Fruit fly (Drosophila melanogaster) whole organism, prepupa: ENCODE results near the gene Dph1.
A peak's percentile ranks its signal among the peaks of the same experiment; 100 is the strongest.

ENCODE experiments used
- Blimp-1 ChIP-seq: fragments of 200-800 bp; sonication (Bioruptor generic); optimal IDR thresholded peaks from 3 replicates; lab custom pipeline; 2017; ENCODE audit warnings: missing biosample characterization, missing genetic modification characterization, mild to moderate bottlenecking, moderate library complexity, missing genetic modification reagents
- CG10631 ChIP-seq: fragments of 200-800 bp; sonication (Bioruptor generic); optimal IDR thresholded peaks from 2 replicates; lab custom pipeline; 2016; ENCODE audit warnings: missing biosample characterization, missing genetic modification characterization
- CG10669 ChIP-seq: fragments of 200-800 bp; sonication (Bioruptor generic); optimal IDR thresholded peaks from 3 replicates; lab custom pipeline; 2018; ENCODE audit warnings: missing biosample characterization, mild to moderate bottlenecking, missing genetic modification characterization, moderate library complexity
- CG11294 ChIP-seq: fragments of 200-800 bp; sonication (Bioruptor generic); IDR thresholded peaks from 2 replicates; pipeline ENCODE4 v1.3.6; 2022; ENCODE audit warnings: missing biosample characterization, missing genetic modification characterization
- CG11762 ChIP-seq: fragments of 200-800 bp; sonication (Bioruptor generic); optimal IDR thresholded peaks from 3 replicates; lab custom pipeline; 2016; ENCODE audit warnings: missing biosample characterization, missing genetic modification characterization; ENCODE audit not compliant: insufficient read depth
- CG11902 ChIP-seq: fragments of 200-800 bp; sonication (Bioruptor generic); optimal IDR thresholded peaks from 3 replicates; lab custom pipeline; 2016; ENCODE audit warnings: missing biosample characterization, missing genetic modification characterization
- CG15336 ChIP-seq: fragments of 200-800 bp; sonication (Bioruptor generic); IDR thresholded peaks from 2 replicates; pipeline ENCODE4 v1.3.6; 2022; ENCODE audit warnings: missing biosample characterization, missing genetic modification characterization
- CG1621 ChIP-seq: fragments of 200-800 bp; sonication (Bioruptor generic); optimal IDR thresholded peaks from 3 replicates; lab custom pipeline; 2018; ENCODE audit warnings: missing biosample characterization, mild to moderate bottlenecking, missing genetic modification characterization
- CG34406 ChIP-seq: fragments of 200-800 bp; sonication (Bioruptor generic); optimal IDR thresholded peaks from 3 replicates; lab custom pipeline; 2016; ENCODE audit warnings: missing biosample characterization, missing genetic modification characterization
- CG3919 ChIP-seq: fragments of 200-800 bp; sonication (Bioruptor generic); optimal IDR thresholded peaks from 3 replicates; lab custom pipeline; 2016; ENCODE audit warnings: missing biosample characterization, missing genetic modification characterization
- CG4318 ChIP-seq: fragments of 200-800 bp; sonication (Bioruptor generic); optimal IDR thresholded peaks from 3 replicates; lab custom pipeline; 2017; ENCODE audit warnings: missing biosample characterization, mild to moderate bottlenecking, missing genetic modification characterization
- CG6163 ChIP-seq: fragments of 200-800 bp; sonication (Bioruptor generic); IDR thresholded peaks from 3 replicates; pipeline ENCODE4 v1.3.6; 2022; ENCODE audit warnings: missing biosample characterization, missing genetic modification characterization
- CG6276 ChIP-seq: fragments of 200-800 bp; sonication (Bioruptor generic); optimal IDR thresholded peaks from 2 replicates; lab custom pipeline; 2017; ENCODE audit warnings: missing biosample characterization, mild to moderate bottlenecking, missing genetic modification characterization
- CG6808 ChIP-seq: fragments of 200-800 bp; sonication (Bioruptor generic); optimal IDR thresholded peaks from 3 replicates; lab custom pipeline; 2017; ENCODE audit warnings: missing biosample characterization, missing genetic modification characterization, mild to moderate bottlenecking, moderate library complexity, missing genetic modification reagents
- CG7368 ChIP-seq: fragments of 200-800 bp; sonication (Bioruptor generic); optimal IDR thresholded peaks from 3 replicates; lab custom pipeline; 2016; ENCODE audit warnings: missing biosample characterization, missing genetic modification characterization
- CG8119 ChIP-seq: fragments of 200-800 bp; sonication (Bioruptor generic); IDR thresholded peaks from 3 replicates; pipeline ENCODE4 v1.3.6; 2022; ENCODE audit warnings: missing biosample characterization, missing genetic modification characterization
- CG8319 ChIP-seq: fragments of 200-800 bp; sonication (Bioruptor generic); optimal IDR thresholded peaks from 3 replicates; lab custom pipeline; 2016; ENCODE audit warnings: missing biosample characterization, missing genetic modification characterization
- CG8632 ChIP-seq: fragments of 200-800 bp; sonication (Bioruptor generic); optimal IDR thresholded peaks from 3 replicates; lab custom pipeline; 2016; ENCODE audit warnings: missing biosample characterization, missing genetic modification characterization
- CG9139 ChIP-seq: fragments of 200-800 bp; sonication (Bioruptor generic); optimal IDR thresholded peaks from 3 replicates; lab custom pipeline; 2017; ENCODE audit warnings: missing biosample characterization, mild to moderate bottlenecking, missing genetic modification characterization
- Eip75B ChIP-seq: fragments of 200-800 bp; sonication (Bioruptor generic); optimal IDR thresholded peaks from 3 replicates; lab custom pipeline; 2016; ENCODE audit warnings: missing biosample characterization, missing genetic modification characterization
- Eip93F ChIP-seq: fragments of 200-800 bp; sonication (Bioruptor generic); optimal IDR thresholded peaks from 2 replicates; lab custom pipeline; 2016; ENCODE audit warnings: missing biosample characterization, mild to moderate bottlenecking, missing genetic modification characterization
- Ets96B ChIP-seq: fragments of 200-800 bp; optimal IDR thresholded peaks from 2 replicates; lab custom pipeline; 2019; ENCODE audit warnings: missing biosample characterization, mild to moderate bottlenecking, missing genetic modification characterization, moderate library complexity
- Hr38 ChIP-seq: sonication (Bioruptor generic); optimal IDR thresholded peaks from 2 replicates; lab custom pipeline; 2016; ENCODE audit warnings: missing biosample characterization, missing genetic modification characterization
- Lpt ChIP-seq: fragments of 200-800 bp; sonication (Bioruptor generic); optimal IDR thresholded peaks from 3 replicates; lab custom pipeline; 2016; ENCODE audit warnings: missing biosample characterization, missing genetic modification characterization
- Met ChIP-seq: fragments of 200-800 bp; sonication (Bioruptor generic); optimal IDR thresholded peaks from 3 replicates; lab custom pipeline; 2016; ENCODE audit warnings: missing biosample characterization, missing genetic modification characterization
- OdsH ChIP-seq: fragments of 200-800 bp; sonication (Bioruptor generic); optimal IDR thresholded peaks from 3 replicates; lab custom pipeline; 2016; ENCODE audit warnings: missing biosample characterization, missing genetic modification characterization
- Smox ChIP-seq: fragments of 200-800 bp; sonication (Bioruptor generic); optimal IDR thresholded peaks from 3 replicates; lab custom pipeline; 2016; ENCODE audit warnings: missing biosample characterization, missing genetic modification characterization
- Sox102F ChIP-seq: fragments of 200-800 bp; sonication (Bioruptor generic); optimal IDR thresholded peaks from 2 replicates; lab custom pipeline; 2016; ENCODE audit warnings: missing biosample characterization, mild to moderate bottlenecking, missing genetic modification characterization
- Sox14 ChIP-seq: fragments of 200-800 bp; sonication (Bioruptor generic); optimal IDR thresholded peaks from 3 replicates; lab custom pipeline; 2016; ENCODE audit warnings: missing biosample characterization, missing genetic modification characterization
- Sox15 ChIP-seq: fragments of 200-800 bp; sonication (Bioruptor generic); optimal IDR thresholded peaks from 3 replicates; lab custom pipeline; 2016; ENCODE audit warnings: missing biosample characterization, missing genetic modification characterization
- achi ChIP-seq: fragments of 200-800 bp; sonication (Bioruptor generic); optimal IDR thresholded peaks from 3 replicates; lab custom pipeline; 2016; ENCODE audit warnings: missing biosample characterization, missing genetic modification characterization
- acj6 ChIP-seq: fragments of 200-800 bp; sonication (Bioruptor generic); optimal IDR thresholded peaks from 3 replicates; lab custom pipeline; 2016; ENCODE audit warnings: missing biosample characterization, missing genetic modification characterization
- dac ChIP-seq: fragments of 200-800 bp; sonication (Bioruptor generic); optimal IDR thresholded peaks from 2 replicates; lab custom pipeline; 2017; ENCODE audit warnings: missing biosample characterization, mild to moderate bottlenecking, missing genetic modification characterization
- dsx ChIP-seq: fragments of 200-800 bp; optimal IDR thresholded peaks from 3 replicates; lab custom pipeline; 2019; ENCODE audit warnings: missing biosample characterization, mild to moderate bottlenecking, missing genetic modification characterization, moderate library complexity; ENCODE audit not compliant: poor library complexity, severe bottlenecking
- eg ChIP-seq: fragments of 200-800 bp; sonication (Bioruptor generic); IDR thresholded peaks from 3 replicates; pipeline ENCODE4 v1.3.6; 2022; ENCODE audit warnings: missing biosample characterization, missing genetic modification characterization
- esn ChIP-seq: fragments of 200-800 bp; sonication (Bioruptor generic); optimal IDR thresholded peaks from 2 replicates; lab custom pipeline; 2016; ENCODE audit warnings: missing biosample characterization, mild to moderate bottlenecking, missing genetic modification characterization, moderate library complexity
- fd59A ChIP-seq: fragments of 200-800 bp; sonication (Bioruptor generic); optimal IDR thresholded peaks from 2 replicates; lab custom pipeline; 2017; ENCODE audit warnings: missing biosample characterization, mild to moderate bottlenecking, missing genetic modification characterization, missing genetic modification reagents
- fd85E ChIP-seq: fragments of 200-800 bp; sonication (Bioruptor generic); optimal IDR thresholded peaks from 3 replicates; lab custom pipeline; 2016; ENCODE audit warnings: missing biosample characterization, missing genetic modification characterization
- lz ChIP-seq: fragments of 200-800 bp; sonication (Bioruptor generic); optimal IDR thresholded peaks from 3 replicates; lab custom pipeline; 2016; ENCODE audit warnings: missing biosample characterization, missing genetic modification characterization
- pdm3 ChIP-seq: fragments of 200-800 bp; sonication (Bioruptor generic); optimal IDR thresholded peaks from 3 replicates; lab custom pipeline; 2016; ENCODE audit warnings: missing biosample characterization, missing genetic modification characterization
- salr ChIP-seq, 2 experiments: fragments of 200-800 bp; sonication (Bioruptor generic); optimal IDR thresholded peaks; 3 replicates each; lab custom pipeline; 2016 to 2018; ENCODE audit warnings: missing biosample characterization in 2 of 2, missing genetic modification characterization in 2 of 2, mild to moderate bottlenecking in 1 of 2
- spab ChIP-seq: fragments of 200-800 bp; sonication (Bioruptor generic); optimal IDR thresholded peaks from 2 replicates; lab custom pipeline; 2017; ENCODE audit warnings: missing biosample characterization, mild to moderate bottlenecking, missing genetic modification characterization, missing genetic modification reagents
- ss ChIP-seq, 2 experiments: fragments of 200-800 bp; sonication (Bioruptor generic); optimal IDR thresholded peaks; 2 replicates in 1 of 2; 3 replicates in 1 of 2; lab custom pipeline; 2017 to 2018; ENCODE audit warnings: mild to moderate bottlenecking in 2 of 2, missing biosample characterization in 2 of 2, missing genetic modification characterization in 2 of 2, moderate library complexity in 1 of 2
- topi ChIP-seq: fragments of 200-800 bp; sonication (Bioruptor generic); optimal IDR thresholded peaks from 3 replicates; lab custom pipeline; 2016; ENCODE audit warnings: missing biosample characterization, missing genetic modification characterization
- vri ChIP-seq: fragments of 200-800 bp; sonication (Bioruptor generic); optimal IDR thresholded peaks from 3 replicates; lab custom pipeline; 2016; ENCODE audit warnings: missing biosample characterization, mild to moderate bottlenecking, missing genetic modification characterization

Dph1 gene

DNA sequence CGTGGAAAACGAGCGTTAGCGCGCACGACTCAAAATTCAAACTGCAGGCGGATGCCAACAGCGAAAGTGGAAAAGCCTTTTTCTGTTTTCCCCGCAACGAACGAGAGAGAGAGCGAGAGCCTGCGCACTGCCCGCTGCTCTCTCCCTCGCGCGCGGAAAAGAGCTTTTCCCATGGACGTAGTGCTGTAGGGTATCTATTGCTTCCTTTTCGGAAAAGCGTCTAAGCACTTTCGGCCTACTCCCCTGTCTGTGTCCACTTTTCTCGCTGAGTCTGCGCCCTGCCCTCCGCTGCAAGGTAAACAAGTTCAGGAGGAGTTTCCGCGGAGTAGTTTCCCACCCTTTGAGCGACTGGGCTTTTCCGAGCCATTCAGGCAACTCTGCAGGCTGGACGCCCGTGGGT is 16.5 kb downstream of the Dph1 start, which contains the start of gene CG32085 (continued):
- TF ChIP-seq CG8119: peak; percentile 38; the same call in 1 of the 3 replicates
- TF ChIP-seq OdsH (GFP tag; lab: Kevin White, UChicago): peak; percentile 18
- TF ChIP-seq ss (GFP tag; optimal IDR thresholded peaks at IDR 0.05; lab: Kevin White, UChicago): peak; percentile 12 to 22
- TF ChIP-seq CG8319 (GFP tag; lab: Kevin White, UChicago): no peak
- TF ChIP-seq pdm3 (GFP tag; lab: Kevin White, UChicago): peak; percentile 32
- TF ChIP-seq CG3919 (GFP tag; lab: Kevin White, UChicago): peak; percentile 61

- TF ChIP-seq vri (GFP tag; lab: Kevin White, UChicago): no peak
- TF ChIP-seq acj6 (GFP tag; lab: Kevin White, UChicago): no peak
- TF ChIP-seq CG8119: no peak
- no peak for TF ChIP-seq OdsH (GFP tag; lab: Kevin White, UChicago)
- no peak for TF ChIP-seq lz
- TF ChIP-seq Eip93F (GFP tag; lab: Kevin White, UChicago): no peak
- no peak for TF ChIP-seq ss (GFP tag; optimal IDR thresholded peaks at IDR 0.05; lab: Kevin White, UChicago)
- TF ChIP-seq CG11902 (GFP tag; lab: Kevin White, UChicago): no peak
- no peak for TF ChIP-seq Hr38 (GFP tag; lab: Kevin White, UChicago)
- TF ChIP-seq salr (GFP tag; optimal IDR thresholded peaks at IDR 0.05; lab: Kevin White, UChicago): no peak
- no peak for TF ChIP-seq topi
- no peak for TF ChIP-seq Sox15 (GFP tag; lab: Kevin White, UChicago)
- no peak for TF ChIP-seq Smox (GFP tag; lab: Kevin White, UChicago)
- no peak for TF ChIP-seq Met (GFP tag; lab: Kevin White, UChicago)
- TF ChIP-seq CG10631 (GFP tag; lab: Kevin White, UChicago): no peak
These were observed 18.4 kb downstream of the Dph1 start for dm6 chr3L:11678313-11678817.

- TF ChIP-seq CG9139 (GFP tag; lab: Kevin White, UChicago) (no peak), Blimp-1 (GFP tag; lab: Kevin White, UChicago) (no peak), CG10669 (peak; percentile 57), CG8632 (GFP tag; lab: Kevin White, UChicago) (no peak), Eip75B (GFP tag; lab: Kevin White, UChicago) (no peak), CG11902 (GFP tag; lab: Kevin White, UChicago) (no peak), Sox102F (no peak), OdsH (GFP tag; lab: Kevin White, UChicago) (peak; percentile 62), Sox15 (GFP tag; lab: Kevin White, UChicago) (no peak), lz (no peak), CG4318 (peak; percentile 47), CG6163 (GFP tag; lab: Robert Waterston, UW) (peak; percentile 89), esn (GFP tag; lab: Kevin White, UChicago) (no peak), CG6276 (GFP tag; lab: Kevin White, UChicago) (peak; percentile 63), dac (GFP tag; lab: Kevin White, UChicago) (peak; percentile 48), CG6808 (GFP tag; lab: Kevin White, UChicago) (no peak), acj6 (GFP tag; lab: Kevin White, UChicago) (peak; percentile 39), dsx (GFP tag; lab: Kevin White, UChicago) (no peak), Lpt (GFP tag; lab: Kevin White, UChicago) (no peak), Ets96B (tag; lab: Kevin White, UChicago) (peak; percentile 65), CG1621 (tag; lab: Kevin White, UChicago) (no peak), CG34406 (GFP tag; lab: Kevin White, UChicago) (no peak), CG11762 (peak; percentile 32), topi (no peak), Met (GFP tag; lab: Kevin White, UChicago) (no peak), CG3919 (GFP tag; lab: Kevin White, UChicago) (peak; percentile 48), CG15336 (peak; percentile 90), eg (GFP tag; lab: Robert Waterston, UW) (peak; percentile 86), achi (GFP tag; lab: Kevin White, UChicago) (peak; percentile 65), Sox14 (GFP tag; lab: Kevin White, UChicago) (peak; percentile 63), pdm3 (GFP tag; lab: Kevin White, UChicago) (peak; percentile 67), fd59A (peak; percentile 40), ss (GFP tag; optimal IDR thresholded peaks at IDR 0.05; lab: Kevin White, UChicago) (no peak), CG7368 (peak; percentile 21), spab (peak; percentile 16), fd85E (GFP tag; lab: Kevin White, UChicago) (no peak), salr (GFP tag; optimal IDR thresholded peaks at IDR 0.05; lab: Kevin White, UChicago) (peak in 1 of 2 experiments; percentile 25), CG11294 (peak; percentile 82)
These were observed 40.6 kb downstream of the Dph1 start for dm6 chr3L:11656189-11656588.
